Worm (Caenorhabditis elegans) whole organism, L3 larva: ENCODE results near the gene srh-216.
A peak's percentile ranks its signal among the peaks of the same experiment; 100 is the strongest.

Experiments
- R02D3.7 ChIP-seq: fragments of 150-350 bp; optimal IDR thresholded peaks from 2 replicates; lab custom pipeline; 2014; ENCODE audit warnings: missing biosample characterization, missing genetic modification characterization
- ZK546.5 ChIP-seq: sonication (generic microtip); optimal IDR thresholded peaks from 2 replicates; lab custom pipeline; 2017; ENCODE audit warnings: missing biosample characterization, missing genetic modification characterization
- aly-2 ChIP-seq: fragments of 150-350 bp; optimal IDR thresholded peaks from 2 replicates; lab custom pipeline; 2014; ENCODE audit warnings: missing biosample characterization, missing genetic modification characterization
- ama-1 ChIP-seq: fragments of 150-350 bp; optimal IDR thresholded peaks from 2 replicates; lab custom pipeline; 2018
- ceh-16 ChIP-seq: sonication (generic microtip); optimal IDR thresholded peaks from 2 replicates; lab custom pipeline; 2017; ENCODE audit warnings: missing biosample characterization, missing genetic modification characterization
- ceh-82 ChIP-seq: fragments of 150-350 bp; optimal IDR thresholded peaks from 2 replicates; lab custom pipeline; 2014; ENCODE audit warnings: missing biosample characterization, missing genetic modification characterization
- egl-27 ChIP-seq: sonication (generic microtip); optimal IDR thresholded peaks from 4 replicates; lab custom pipeline; 2017; ENCODE audit warnings: missing biosample characterization, missing genetic modification reagents, missing genetic modification characterization
- egl-5 ChIP-seq: fragments of 150-350 bp; optimal IDR thresholded peaks from 2 replicates; lab custom pipeline; 2017; ENCODE audit warnings: missing biosample characterization, missing genetic modification reagents, missing genetic modification characterization, inconsistent platforms
- elt-1 ChIP-seq: fragments of 150-350 bp; optimal IDR thresholded peaks from 2 replicates; lab custom pipeline; 2014; ENCODE audit warnings: missing biosample characterization, missing genetic modification characterization
- elt-2 ChIP-seq: sonication (generic microtip); optimal IDR thresholded peaks from 2 replicates; lab custom pipeline; 2016; ENCODE audit warnings: missing genetic modification reagents, mild to moderate bottlenecking, missing genetic modification characterization, missing compliant biosample characterization
- fkh-10 ChIP-seq: sonication (generic microtip); optimal IDR thresholded peaks from 2 replicates; lab custom pipeline; 2017; ENCODE audit warnings: missing biosample characterization, missing genetic modification reagents, missing genetic modification characterization
- fkh-2 ChIP-seq: fragments of 150-350 bp; optimal IDR thresholded peaks from 2 replicates; lab custom pipeline; 2014; ENCODE audit warnings: missing biosample characterization, missing genetic modification reagents, missing genetic modification characterization
- hmg-11 ChIP-seq: sonication (generic microtip); optimal IDR thresholded peaks from 2 replicates; lab custom pipeline; 2016; ENCODE audit warnings: missing genetic modification characterization, missing compliant biosample characterization
- jun-1 ChIP-seq: fragments of 150-350 bp; optimal IDR thresholded peaks from 2 replicates; lab custom pipeline; 2014; ENCODE audit warnings: missing biosample characterization, missing genetic modification reagents, missing genetic modification characterization
- lin-15B ChIP-seq: fragments of 150-350 bp; optimal IDR thresholded peaks from 2 replicates; lab custom pipeline; 2014; ENCODE audit warnings: missing biosample characterization, missing genetic modification characterization
- lsy-12 ChIP-seq: sonication (generic microtip); optimal IDR thresholded peaks from 2 replicates; lab custom pipeline; 2016; ENCODE audit warnings: mild to moderate bottlenecking, missing genetic modification characterization, missing compliant biosample characterization
- mdl-1 ChIP-seq: fragments of 150-350 bp; optimal IDR thresholded peaks from 2 replicates; lab custom pipeline; 2014; ENCODE audit warnings: missing biosample characterization, missing genetic modification characterization
- nhr-11 ChIP-seq: fragments of 150-350 bp; optimal IDR thresholded peaks from 2 replicates; lab custom pipeline; 2014; ENCODE audit warnings: missing biosample characterization, missing genetic modification characterization
- nhr-12 ChIP-seq: fragments of 150-350 bp; optimal IDR thresholded peaks from 2 replicates; lab custom pipeline; 2014; ENCODE audit warnings: missing biosample characterization, missing genetic modification characterization
- nhr-23 ChIP-seq: fragments of 150-350 bp; optimal IDR thresholded peaks from 2 replicates; lab custom pipeline; 2014; ENCODE audit warnings: missing biosample characterization, missing genetic modification reagents, missing genetic modification characterization
- nhr-237 ChIP-seq: fragments of 150-350 bp; optimal IDR thresholded peaks from 2 replicates; lab custom pipeline; 2014; ENCODE audit warnings: missing biosample characterization, missing genetic modification characterization
- nhr-25 ChIP-seq: sonication (generic microtip); optimal IDR thresholded peaks from 2 replicates; lab custom pipeline; 2017; ENCODE audit warnings: missing biosample characterization, missing genetic modification characterization
- nhr-28 ChIP-seq: fragments of 150-350 bp; optimal IDR thresholded peaks from 2 replicates; lab custom pipeline; 2014; ENCODE audit warnings: missing biosample characterization, missing genetic modification characterization
- nhr-43 ChIP-seq: sonication (generic microtip); optimal IDR thresholded peaks from 2 replicates; lab custom pipeline; 2016; ENCODE audit warnings: mild to moderate bottlenecking, missing genetic modification characterization, missing compliant biosample characterization; ENCODE audit not compliant: poor library complexity, severe bottlenecking
- nhr-76 ChIP-seq: fragments of 150-350 bp; sonication (generic microtip); optimal IDR thresholded peaks from 5 replicates; lab custom pipeline; 2014; ENCODE audit warnings: missing biosample characterization, missing genetic modification characterization
- nhr-77 ChIP-seq: fragments of 150-350 bp; optimal IDR thresholded peaks from 2 replicates; lab custom pipeline; 2014; ENCODE audit warnings: missing biosample characterization, missing genetic modification characterization
- pqm-1 ChIP-seq: fragments of 150-350 bp; optimal IDR thresholded peaks from 2 replicates; lab custom pipeline; 2017; ENCODE audit warnings: missing biosample characterization, missing genetic modification characterization, inconsistent platforms
- sea-2 ChIP-seq: fragments of 150-350 bp; sonication (generic microtip); optimal IDR thresholded peaks from 4 replicates; lab custom pipeline; 2014; ENCODE audit warnings: missing biosample characterization, missing genetic modification reagents, missing genetic modification characterization
- snpc-4 ChIP-seq: fragments of 150-350 bp; optimal IDR thresholded peaks from 2 replicates; lab custom pipeline; 2014; ENCODE audit warnings: missing biosample characterization, missing genetic modification characterization
- tbx-2 ChIP-seq: sonication (generic microtip); optimal IDR thresholded peaks from 2 replicates; lab custom pipeline; 2016; ENCODE audit warnings: mild to moderate bottlenecking, missing genetic modification characterization, missing compliant biosample characterization
- zag-1 ChIP-seq: fragments of 150-350 bp; optimal IDR thresholded peaks from 2 replicates; lab custom pipeline; 2014; ENCODE audit warnings: missing biosample characterization, missing genetic modification characterization
- ztf-11 ChIP-seq: fragments of 150-350 bp; optimal IDR thresholded peaks from 2 replicates; lab custom pipeline; 2014; ENCODE audit warnings: missing biosample characterization, missing genetic modification characterization

The srh-216 gene

DNA sequence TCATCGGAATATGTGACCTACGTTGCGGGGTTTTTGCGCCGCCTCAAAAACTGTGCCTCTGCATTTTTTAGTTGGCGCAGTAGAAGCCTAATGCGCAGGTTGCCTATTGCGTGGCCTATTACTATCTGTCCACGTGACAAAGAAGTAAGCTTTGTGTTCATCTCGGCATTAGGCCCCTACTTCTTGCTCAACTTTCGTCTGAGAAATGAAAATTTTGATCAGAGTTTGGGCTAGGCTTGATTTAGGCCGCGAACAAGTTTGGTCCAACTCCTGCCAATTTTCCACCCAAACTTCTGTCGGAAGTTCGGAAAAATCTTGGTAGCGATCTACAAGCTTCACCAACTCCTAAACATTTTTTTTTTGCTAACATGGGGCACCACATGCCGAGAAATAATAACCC is 45.4 kb downstream of the srh-216 start:
- TF ChIP-seq pqm-1 (tag; lab: Kevin White, UChicago) (no peak), elt-2 (tag; lab: Kevin White, UChicago) (no peak), fkh-10 (GFP tag; lab: Kevin White, UChicago) (no peak), ztf-11 (no peak), sea-2 (GFP tag; lab: Kevin White, UChicago) (no peak), fkh-2 (tag; lab: Kevin White, UChicago) (no peak), ZK546.5 (tag; lab: Kevin White, UChicago) (no peak), R02D3.7 (no peak), nhr-28 (tag; lab: Kevin White, UChicago) (no peak), jun-1 (no peak)

DNA sequence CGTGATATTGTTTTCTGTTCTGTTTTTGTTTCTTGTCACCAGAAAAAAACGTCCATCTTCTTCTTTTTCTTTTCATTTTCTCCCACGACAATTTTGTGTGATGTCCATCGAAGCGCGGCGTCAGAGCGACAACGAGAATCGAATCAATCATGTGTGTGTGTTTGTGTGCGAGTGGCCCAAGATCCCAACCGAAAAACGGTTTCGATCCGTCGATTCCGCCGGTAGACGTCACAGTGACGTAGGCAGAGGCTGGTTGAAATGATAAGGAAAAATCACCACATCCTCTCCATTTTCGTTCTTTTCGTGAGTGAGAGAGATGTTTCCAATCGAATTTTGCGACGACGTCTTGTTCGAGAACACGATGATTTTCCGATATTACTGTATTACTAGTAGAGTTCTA is 46.8 kb downstream of the srh-216 start:
- TF ChIP-seq nhr-43 (tag; lab: Kevin White, UChicago) (peak; percentile 18), hmg-11 (tag; lab: Kevin White, UChicago) (no peak), egl-5 (no peak), nhr-23 (tag; lab: Kevin White, UChicago) (peak; percentile 31), elt-2 (tag; lab: Kevin White, UChicago) (no peak), zag-1 (tag; lab: Kevin White, UChicago) (no peak), ama-1 (lab: Kevin White, UChicago) (peak; percentile 29)

ce11 chrV:16779971-16780370 is 47.4 kb downstream of the srh-216 start:
- TF ChIP-seq tbx-2 (tag; lab: Kevin White, UChicago) (no peak), nhr-11 (tag; lab: Kevin White, UChicago) (no peak), sea-2 (GFP tag; lab: Kevin White, UChicago) (no peak), jun-1 (no peak), fkh-10 (GFP tag; lab: Kevin White, UChicago) (no peak), pqm-1 (tag; lab: Kevin White, UChicago) (no peak), ztf-11 (no peak), nhr-76 (no peak), ceh-16 (tag; lab: Kevin White, UChicago) (no peak), aly-2 (no peak), nhr-25 (no peak), lsy-12 (no peak), lin-15B (tag; lab: Kevin White, UChicago) (no peak), nhr-28 (tag; lab: Kevin White, UChicago) (no peak), nhr-237 (tag; lab: Kevin White, UChicago) (no peak), egl-5 (no peak), zag-1 (tag; lab: Kevin White, UChicago) (no peak), nhr-12 (tag; lab: Kevin White, UChicago) (no peak), snpc-4 (tag; lab: Kevin White, UChicago) (no peak)

DNA sequence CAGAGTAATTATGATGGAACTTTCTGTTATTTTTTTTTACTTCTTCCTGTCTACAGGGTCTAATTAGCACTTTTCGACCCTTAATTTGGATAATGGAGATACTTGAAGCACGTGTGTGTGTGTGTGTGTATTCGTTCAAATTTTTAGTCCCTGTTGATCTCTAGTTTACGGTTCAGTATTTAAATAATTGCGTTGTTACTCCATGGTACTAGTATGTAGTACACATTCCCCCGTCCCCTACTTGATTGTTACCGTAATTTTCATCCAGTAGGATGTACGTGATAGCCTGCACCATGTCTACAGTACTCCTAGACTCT is 48.1 kb downstream of the srh-216 start:
- TF ChIP-seq mdl-1 (tag; lab: Kevin White, UChicago) = no peak
- TF ChIP-seq ZK546.5 (tag; lab: Kevin White, UChicago) = no peak
- TF ChIP-seq ama-1 (lab: Kevin White, UChicago) = no peak
- no peak for TF ChIP-seq lsy-12
- no peak for TF ChIP-seq sea-2 (GFP tag; lab: Kevin White, UChicago)
- no peak for TF ChIP-seq egl-27 (tag; lab: Kevin White, UChicago)
- TF ChIP-seq nhr-77 = no peak
- TF ChIP-seq elt-2 (tag; lab: Kevin White, UChicago) = no peak
- no peak for TF ChIP-seq jun-1

DNA sequence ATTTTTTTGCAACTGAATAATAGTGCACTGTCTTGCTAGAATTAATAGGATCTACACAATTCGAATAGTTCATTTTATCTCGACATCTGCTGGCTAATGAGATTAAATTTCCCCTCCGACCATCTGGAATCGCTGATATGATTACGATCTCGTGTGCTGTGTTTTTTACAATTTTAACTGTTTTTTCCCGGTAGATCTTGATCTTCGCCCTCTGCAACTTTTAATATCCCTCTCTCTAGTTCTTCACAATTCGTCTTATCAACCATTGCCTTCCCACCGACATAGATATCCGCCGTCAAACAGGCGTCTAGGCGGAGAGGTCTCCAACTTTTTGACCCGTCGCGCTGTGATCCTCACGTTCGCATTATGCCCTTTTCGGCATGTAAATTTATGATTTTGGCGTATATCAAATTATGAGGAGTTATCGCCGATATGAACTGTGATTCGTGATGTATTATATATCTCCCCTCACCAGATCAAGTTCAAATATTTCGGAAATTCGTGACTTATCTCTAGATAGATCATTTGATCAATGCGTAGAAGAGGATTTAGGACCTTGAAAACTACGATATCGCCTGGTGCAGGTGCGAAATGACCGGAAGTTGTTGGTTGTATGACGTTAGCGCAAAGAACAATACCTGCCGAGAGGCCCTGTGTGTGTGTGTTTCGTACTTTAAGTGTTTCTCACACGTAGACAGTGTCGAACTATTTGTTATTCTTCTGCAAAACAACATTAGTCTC is 48.7 kb downstream of the srh-216 start:
- peak; percentile 47 for TF ChIP-seq elt-1 (tag; lab: Kevin White, UChicago)
- TF ChIP-seq nhr-76 = no peak
- TF ChIP-seq elt-2 (tag; lab: Kevin White, UChicago) = no peak
- TF ChIP-seq nhr-43 (tag; lab: Kevin White, UChicago) = peak; percentile 14
- TF ChIP-seq fkh-10 (GFP tag; lab: Kevin White, UChicago) = no peak
- TF ChIP-seq ceh-82 (tag; lab: Kevin White, UChicago) = no peak
- peak; percentile 33 for TF ChIP-seq nhr-25
